Fruit fly (Drosophila melanogaster) whole organism, embryonic: ENCODE results near the gene CG43291.
A peak's percentile ranks its signal among the peaks of the same experiment; 100 is the strongest.

ENCODE experiments used
- ATbp ChIP-seq: fragments of 200-800 bp; sonication (Bioruptor generic); optimal IDR thresholded peaks from 2 replicates; lab custom pipeline; 2017; ENCODE audit warnings: missing biosample characterization, mild to moderate bottlenecking, missing genetic modification characterization, missing genetic modification reagents
- Atf-2 ChIP-seq: fragments of 200-800 bp; sonication (Bioruptor generic); optimal IDR thresholded peaks from 2 replicates; lab custom pipeline; 2016; ENCODE audit warnings: missing biosample characterization, missing genetic modification characterization
- CG11247 ChIP-seq: fragments of 200-800 bp; sonication (Bioruptor generic); IDR thresholded peaks from 2 replicates; pipeline ENCODE4 v1.3.6; 2022; ENCODE audit warnings: missing biosample characterization, missing genetic modification characterization
- CG12155 ChIP-seq: fragments of 200-800 bp; sonication (Bioruptor generic); optimal IDR thresholded peaks from 3 replicates; lab custom pipeline; 2016; ENCODE audit warnings: missing biosample characterization, missing genetic modification characterization
- CG13296 ChIP-seq: fragments of 200-800 bp; sonication (Bioruptor generic); optimal IDR thresholded peaks from 3 replicates; lab custom pipeline; 2018; ENCODE audit warnings: missing biosample characterization, mild to moderate bottlenecking, missing genetic modification characterization
- CG13894 ChIP-seq: fragments of 200-800 bp; sonication (Bioruptor generic); optimal IDR thresholded peaks from 3 replicates; lab custom pipeline; 2018; ENCODE audit warnings: missing biosample characterization, mild to moderate bottlenecking, missing genetic modification characterization, moderate library complexity
- CG1529 ChIP-seq: fragments of 200-800 bp; sonication (Bioruptor generic); optimal IDR thresholded peaks from 3 replicates; lab custom pipeline; 2018; ENCODE audit warnings: missing biosample characterization, missing genetic modification characterization
- CG17186 ChIP-seq: fragments of 200-800 bp; sonication (Bioruptor generic); optimal IDR thresholded peaks from 3 replicates; lab custom pipeline; 2017; ENCODE audit warnings: missing biosample characterization, missing genetic modification reagents, missing genetic modification characterization
- CG17359 ChIP-seq: fragments of 200-800 bp; sonication (Bioruptor generic); optimal IDR thresholded peaks from 3 replicates; lab custom pipeline; 2018; ENCODE audit warnings: missing biosample characterization, mild to moderate bottlenecking, missing genetic modification characterization, moderate library complexity
- CG17568 ChIP-seq: fragments of 200-800 bp; sonication (Bioruptor generic); optimal IDR thresholded peaks from 2 replicates; lab custom pipeline; 2018; ENCODE audit warnings: missing biosample characterization, mild to moderate bottlenecking, missing genetic modification characterization, moderate library complexity
- CG17829 ChIP-seq: fragments of 200-800 bp; optimal IDR thresholded peaks from 2 replicates; lab custom pipeline; 2019; ENCODE audit warnings: missing biosample characterization, mild to moderate bottlenecking, missing genetic modification characterization, moderate library complexity
- CG17912 ChIP-seq: fragments of 200-800 bp; sonication (Bioruptor generic); optimal IDR thresholded peaks from 2 replicates; lab custom pipeline; 2018; ENCODE audit warnings: missing biosample characterization, mild to moderate bottlenecking, missing genetic modification characterization
- CG30020 ChIP-seq: fragments of 200-800 bp; optimal IDR thresholded peaks from 2 replicates; lab custom pipeline; 2019; ENCODE audit warnings: missing biosample characterization, mild to moderate bottlenecking, missing genetic modification characterization, moderate library complexity
- CG30403 ChIP-seq: fragments of 200-800 bp; sonication (Bioruptor generic); optimal IDR thresholded peaks from 3 replicates; lab custom pipeline; 2016; ENCODE audit warnings: missing biosample characterization, missing genetic modification characterization
- CG31365 ChIP-seq: fragments of 200-800 bp; sonication (Bioruptor generic); optimal IDR thresholded peaks from 2 replicates; lab custom pipeline; 2018; ENCODE audit warnings: missing biosample characterization, mild to moderate bottlenecking, missing genetic modification characterization
- CG4820 ChIP-seq: fragments of 200-800 bp; sonication (Bioruptor generic); optimal IDR thresholded peaks from 3 replicates; lab custom pipeline; 2016; ENCODE audit warnings: missing biosample characterization, missing genetic modification characterization
- CG7271 ChIP-seq: fragments of 200-800 bp; sonication (Bioruptor generic); optimal IDR thresholded peaks from 2 replicates; lab custom pipeline; 2018; ENCODE audit warnings: missing biosample characterization, mild to moderate bottlenecking, missing genetic modification characterization, moderate library complexity
- CG7357 ChIP-seq: fragments of 200-800 bp; sonication (Bioruptor generic); IDR thresholded peaks from 3 replicates; pipeline ENCODE4 v1.3.6; 2022; ENCODE audit warnings: missing biosample characterization, missing genetic modification characterization
- CG8765 ChIP-seq: fragments of 200-800 bp; sonication (Bioruptor generic); IDR thresholded peaks from 2 replicates; pipeline ENCODE4 v1.3.6; 2022; ENCODE audit warnings: missing biosample characterization, missing genetic modification characterization
- CG9727 ChIP-seq: fragments of 200-800 bp; sonication (Bioruptor generic); optimal IDR thresholded peaks from 3 replicates; lab custom pipeline; 2017; ENCODE audit warnings: missing biosample characterization, mild to moderate bottlenecking, missing genetic modification characterization
- CHES-1-like ChIP-seq: fragments of 200-800 bp; sonication (Bioruptor generic); optimal IDR thresholded peaks from 2 replicates; lab custom pipeline; 2016; ENCODE audit warnings: missing biosample characterization, missing genetic modification characterization
- Camta ChIP-seq: fragments of 200-800 bp; sonication (Bioruptor generic); optimal IDR thresholded peaks from 2 replicates; lab custom pipeline; 2016; ENCODE audit warnings: missing biosample characterization, missing genetic modification characterization
- Dbx ChIP-seq: fragments of 200-800 bp; sonication (Bioruptor generic); IDR thresholded peaks from 3 replicates; pipeline ENCODE4 v1.3.6; 2022; ENCODE audit warnings: missing biosample characterization, missing genetic modification characterization
- Fer1 ChIP-seq: fragments of 200-800 bp; sonication (Bioruptor generic); optimal IDR thresholded peaks from 2 replicates; lab custom pipeline; 2017; ENCODE audit warnings: missing biosample characterization, mild to moderate bottlenecking, missing genetic modification characterization
- Fer2 ChIP-seq: fragments of 200-800 bp; sonication (Bioruptor generic); optimal IDR thresholded peaks from 2 replicates; lab custom pipeline; 2018; ENCODE audit warnings: missing biosample characterization, mild to moderate bottlenecking, missing genetic modification characterization, moderate library complexity
- Hand ChIP-seq: fragments of 200-800 bp; sonication (Bioruptor generic); optimal IDR thresholded peaks from 2 replicates; lab custom pipeline; 2017; ENCODE audit warnings: mild to moderate bottlenecking, missing biosample characterization, missing genetic modification reagents, missing genetic modification characterization
- Hr39 ChIP-seq: fragments of >200 bp; optimal IDR thresholded peaks from 2 replicates; lab custom pipeline; 2017
- Lhr ChIP-seq: fragments of 200-800 bp; sonication (Bioruptor generic); optimal IDR thresholded peaks from 3 replicates; lab custom pipeline; 2017; ENCODE audit warnings: mild to moderate bottlenecking, missing biosample characterization, missing genetic modification reagents, missing genetic modification characterization
- NfI ChIP-seq: fragments of 200-800 bp; sonication (Bioruptor generic); optimal IDR thresholded peaks from 3 replicates; lab custom pipeline; 2018; ENCODE audit warnings: missing biosample characterization, mild to moderate bottlenecking, missing genetic modification characterization, moderate library complexity
- Oaz ChIP-seq: fragments of 200-800 bp; sonication (Bioruptor generic); IDR thresholded peaks from 2 replicates; pipeline ENCODE4 v1.3.6; 2022; ENCODE audit warnings: missing biosample characterization, missing genetic modification characterization
- Oli ChIP-seq: fragments of 200-800 bp; sonication (Bioruptor generic); optimal IDR thresholded peaks from 2 replicates; lab custom pipeline; 2018; ENCODE audit warnings: missing biosample characterization, mild to moderate bottlenecking, missing genetic modification characterization, moderate library complexity
- Sry-β ChIP-seq: fragments of 200-800 bp; sonication (Bioruptor generic); optimal IDR thresholded peaks from 2 replicates; lab custom pipeline; 2018; ENCODE audit warnings: missing biosample characterization, mild to moderate bottlenecking, missing genetic modification characterization, moderate library complexity
- Stat92E ChIP-seq, 3 experiments: fragments of >200 bp in 2 of 3; fragments of 200-800 bp in 1 of 3; sonication (Bioruptor generic) in 1 of 3; optimal IDR thresholded peaks; 2 replicates each; lab custom pipeline; 2017 to 2019; ENCODE audit warnings: missing biosample characterization in 3 of 3, missing genetic modification characterization in 3 of 3, mild to moderate bottlenecking in 1 of 3, moderate library complexity in 1 of 3
- ash1 ChIP-seq: fragments of 200-800 bp; sonication (Bioruptor generic); optimal IDR thresholded peaks from 2 replicates; lab custom pipeline; 2018; ENCODE audit warnings: missing biosample characterization, mild to moderate bottlenecking, missing genetic modification characterization
- ems ChIP-seq: fragments of 200-800 bp; sonication (Bioruptor generic); optimal IDR thresholded peaks from 3 replicates; lab custom pipeline; 2016; ENCODE audit warnings: missing biosample characterization, missing genetic modification characterization
- esg ChIP-seq: fragments of 200-800 bp; sonication (Bioruptor generic); conservative IDR thresholded peaks from 2 replicates; pipeline ENCODE4 v1.3.6; 2022; ENCODE audit warnings: missing biosample characterization, missing genetic modification characterization
- eve ChIP-seq, 2 experiments: fragments of >200 bp; optimal IDR thresholded peaks; 2 replicates each; lab custom pipeline; 2017; ENCODE audit warnings: missing biosample characterization in 2 of 2, missing genetic modification characterization in 2 of 2
- fu2 ChIP-seq: fragments of 200-800 bp; sonication (Bioruptor generic); optimal IDR thresholded peaks from 2 replicates; lab custom pipeline; 2016; ENCODE audit warnings: missing biosample characterization, missing genetic modification characterization
- ham ChIP-seq: fragments of 200-800 bp; sonication (Bioruptor generic); IDR thresholded peaks from 2 replicates; pipeline ENCODE4 v1.3.6; 2022; ENCODE audit warnings: missing biosample characterization, missing genetic modification characterization
- hth ChIP-seq: fragments of >200 bp; optimal IDR thresholded peaks from 2 replicates; lab custom pipeline; 2017; ENCODE audit warnings: inconsistent platforms
- ind ChIP-seq: fragments of 200-800 bp; sonication (Bioruptor generic); optimal IDR thresholded peaks from 3 replicates; lab custom pipeline; 2016; ENCODE audit warnings: missing biosample characterization, missing genetic modification characterization
- luna ChIP-seq: fragments of 200-800 bp; sonication (Bioruptor generic); optimal IDR thresholded peaks from 2 replicates; lab custom pipeline; 2016; ENCODE audit warnings: missing biosample characterization, missing genetic modification characterization
- mam ChIP-seq: fragments of 200-800 bp; sonication (Bioruptor generic); optimal IDR thresholded peaks from 3 replicates; lab custom pipeline; 2016; ENCODE audit warnings: missing biosample characterization, missing genetic modification characterization
- odd ChIP-seq: fragments of 200-800 bp; sonication (Bioruptor generic); optimal IDR thresholded peaks from 2 replicates; lab custom pipeline; 2017; ENCODE audit warnings: missing biosample characterization, mild to moderate bottlenecking, missing genetic modification characterization
- pho ChIP-seq: fragments of 200-800 bp; sonication (Bioruptor generic); optimal IDR thresholded peaks from 2 replicates; lab custom pipeline; 2016; ENCODE audit warnings: missing biosample characterization, missing genetic modification characterization
- pnt ChIP-seq: fragments of 200-800 bp; sonication (Bioruptor generic); optimal IDR thresholded peaks from 3 replicates; lab custom pipeline; 2016; ENCODE audit warnings: missing biosample characterization, missing genetic modification characterization
- sisA ChIP-seq: fragments of 200-800 bp; sonication (Bioruptor generic); IDR thresholded peaks from 2 replicates; pipeline ENCODE4 v1.3.6; 2022; ENCODE audit warnings: missing biosample characterization, missing genetic modification characterization
- sqz ChIP-seq: fragments of 200-800 bp; sonication (Bioruptor generic); optimal IDR thresholded peaks from 3 replicates; lab custom pipeline; 2018; ENCODE audit warnings: missing biosample characterization, mild to moderate bottlenecking, missing genetic modification characterization
- ssp ChIP-seq: fragments of 200-800 bp; sonication (Bioruptor generic); IDR thresholded peaks from 2 replicates; pipeline ENCODE4 v1.3.6; 2022; ENCODE audit warnings: missing biosample characterization, missing genetic modification characterization
- ttk ChIP-seq: fragments of 200-800 bp; sonication (Bioruptor generic); IDR thresholded peaks from 2 replicates; pipeline ENCODE4 v2.1.2; 2022; ENCODE audit warnings: missing biosample characterization, missing genetic modification characterization
- wor ChIP-seq: fragments of 200-800 bp; sonication (Bioruptor generic); IDR thresholded peaks from 2 replicates; pipeline ENCODE4 v1.3.6; 2022; ENCODE audit warnings: missing biosample characterization, missing genetic modification characterization
- zfh1 ChIP-seq: fragments of 200-800 bp; sonication (Bioruptor generic); IDR thresholded peaks from 3 replicates; pipeline ENCODE4 v1.3.6; 2022; ENCODE audit warnings: missing biosample characterization, missing genetic modification characterization

Gene CG43291

DNA sequence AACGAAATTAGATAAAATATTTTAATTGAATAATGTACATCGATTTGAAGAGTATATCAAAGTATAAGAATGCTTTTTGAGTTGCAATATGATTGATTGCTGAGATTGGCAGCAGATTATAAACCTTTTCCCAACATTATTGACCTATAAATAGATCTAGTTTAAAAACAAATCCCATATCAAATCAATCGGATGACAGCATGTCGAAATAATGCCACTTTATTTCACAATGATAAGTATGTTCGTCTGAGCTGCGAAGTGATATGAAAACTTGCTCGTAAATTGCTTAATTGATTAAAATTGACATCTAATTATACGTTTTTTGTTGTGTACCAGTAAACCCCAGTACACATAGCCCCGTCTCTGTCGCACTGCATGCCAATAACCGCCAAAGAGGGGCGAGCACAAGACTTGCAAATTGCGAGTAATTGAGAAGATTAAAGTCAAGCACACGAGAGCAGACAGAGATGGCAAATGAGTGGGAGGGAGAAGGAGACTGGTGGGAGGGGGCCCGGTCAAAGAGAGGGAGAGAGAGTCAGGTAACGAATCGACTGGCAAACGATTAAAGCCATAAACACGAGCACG lies 38.7 kb upstream of the CG43291 start (continued):
- TF ChIP-seq Sry-β (no peak), mam (peak; percentile 70), Hr39 (lab: Kevin White, UChicago) (no peak), sisA (no peak), pho (GFP tag; lab: Kevin White, UChicago) (peak; percentile 23), Lhr (GFP tag; lab: Kevin White, UChicago) (no peak), CG9727 (GFP tag; lab: Kevin White, UChicago) (no peak), Fer2 (tag; lab: Kevin White, UChicago) (no peak), zfh1 (GFP tag; lab: Robert Waterston, UW) (no peak), CG7357 (GFP tag; lab: Robert Waterston, UW) (no peak), Hand (GFP tag; lab: Kevin White, UChicago) (peak; percentile 11), CG12155 (GFP tag; lab: Kevin White, UChicago) (peak; percentile 34), ash1 (no peak), Stat92E (GFP tag; optimal IDR thresholded peaks at IDR 0.05; lab: Kevin White, UChicago) (no peak), Oli (tag; lab: Kevin White, UChicago) (peak; percentile 72), ind (GFP tag; lab: Kevin White, UChicago) (peak; percentile 34), hth (no peak), CG17912 (GFP tag; lab: Kevin White, UChicago) (no peak), Oaz (GFP tag; lab: Robert Waterston, UW) (no peak), CG17829 (tag; lab: Kevin White, UChicago) (no peak), sqz (no peak), ATbp (no peak), ham (GFP tag; lab: Robert Waterston, UW) (no peak), ttk (GFP tag; lab: Robert Waterston, UW) (no peak), CG1529 (GFP tag; lab: Kevin White, UChicago) (no peak), CG17359 (tag; lab: Kevin White, UChicago) (no peak), CG17186 (GFP tag; lab: Kevin White, UChicago) (no peak), ems (GFP tag; lab: Kevin White, UChicago) (no peak), NfI (peak; percentile 19), wor (GFP tag; lab: Robert Waterston, UW) (no peak), Fer1 (GFP tag; lab: Kevin White, UChicago) (no peak), CG31365 (tag; lab: Kevin White, UChicago) (no peak), CG13894 (tag; lab: Kevin White, UChicago) (no peak), CG13296 (GFP tag; lab: Kevin White, UChicago) (no peak), esg (no peak), fu2 (GFP tag; lab: Kevin White, UChicago) (peak; percentile 62), CG4820 (GFP tag; lab: Kevin White, UChicago) (no peak), pnt (GFP tag; lab: Kevin White, UChicago) (no peak), luna (GFP tag; lab: Kevin White, UChicago) (peak; percentile 60), Camta (GFP tag; lab: Kevin White, UChicago) (peak; percentile 8), CG11247 (GFP tag; lab: Robert Waterston, UW) (no peak), CHES-1-like (GFP tag; lab: Kevin White, UChicago) (no peak), CG8765 (GFP tag; lab: Robert Waterston, UW) (no peak), CG7271 (no peak), eve (GFP tag; optimal IDR thresholded peaks at IDR 0.05; lab: Kevin White, UChicago) (peak in 1 of 2 experiments; percentile 90), Atf-2 (peak; percentile 61), Dbx (no peak), ssp (GFP tag; lab: Robert Waterston, UW) (no peak), odd (GFP tag; lab: Kevin White, UChicago) (no peak), CG30403 (peak; percentile 50), CG30020 (tag; lab: Kevin White, UChicago) (no peak), CG17568 (GFP tag; lab: Kevin White, UChicago) (peak; percentile 32)
